Worm (Caenorhabditis elegans): Measurements from ENCODE around the gene smex-2.
"Not testable (repeated sequence)": the region's sequence is repeated elsewhere in the genome, so short reads cannot be mapped to it uniquely, and the experiment has no call there.

smex-2 gene

DNA sequence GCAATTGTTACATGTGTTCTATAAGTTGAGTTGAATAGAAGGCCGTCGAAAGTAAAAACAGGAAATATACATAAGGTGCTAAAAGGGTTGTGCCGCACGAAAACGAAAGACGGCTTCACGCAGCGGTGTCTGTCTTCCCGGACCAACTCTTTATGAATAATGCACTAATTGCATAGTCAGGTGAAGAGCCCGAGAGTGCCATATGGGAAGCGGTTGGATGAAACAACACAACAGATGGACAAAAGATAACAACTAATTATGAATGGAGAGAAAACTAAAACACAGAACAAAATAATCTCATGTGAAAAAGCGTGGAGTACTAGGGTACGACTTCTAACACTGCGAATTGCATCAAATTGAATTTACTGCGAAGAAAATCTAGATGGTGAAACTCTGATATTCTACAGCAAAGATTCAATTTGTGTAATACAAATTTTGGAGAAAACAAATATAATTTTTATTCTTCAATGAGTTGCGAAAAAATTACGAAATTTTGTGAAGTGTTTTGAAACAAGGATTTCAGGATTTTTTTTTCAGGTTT is 9.7 kb upstream of the smex-2 start:
- TF ChIP-seq dao-5 (tag; optimal IDR thresholded peaks at IDR 0.05) (no peak), W03F9.2 (tag; optimal IDR thresholded peaks at IDR 0.05) (no peak), him-1 (tag; optimal IDR thresholded peaks at IDR 0.05) (no peak)

DNA sequence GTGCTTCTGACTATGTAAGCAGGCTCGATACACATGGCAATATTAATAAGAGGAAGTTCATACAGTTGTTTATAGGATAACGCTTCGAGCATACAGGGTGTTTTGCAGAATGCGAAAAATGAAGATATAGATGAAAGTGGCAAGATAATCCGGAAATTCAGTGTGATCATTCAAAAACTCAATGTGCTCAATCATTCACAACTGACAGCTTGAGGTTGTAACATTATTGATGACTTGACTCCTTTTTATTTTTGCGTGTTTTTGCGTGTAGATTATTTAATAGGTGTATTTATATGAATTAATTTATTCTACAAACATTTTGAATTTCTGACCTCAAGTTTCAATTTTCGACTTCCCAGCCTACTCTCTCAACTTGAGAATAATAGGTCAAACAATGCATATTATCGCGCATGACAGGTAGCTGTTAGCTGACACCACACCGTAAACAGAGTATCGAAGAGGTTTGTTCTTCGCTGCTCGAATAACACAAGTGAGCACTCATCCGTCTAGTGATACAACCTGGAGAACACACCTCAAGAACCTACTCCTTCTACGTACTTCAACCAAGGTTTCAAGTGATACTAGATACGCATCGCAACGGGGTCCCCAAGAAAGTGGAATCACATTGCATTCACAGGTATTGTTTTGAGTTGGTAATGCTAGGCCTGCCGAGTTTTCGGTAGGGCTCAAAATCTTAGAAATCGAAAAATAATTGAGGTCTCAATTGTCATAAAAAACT is 8.1 kb upstream of the smex-2 start:
- TF ChIP-seq him-1 (tag; optimal IDR thresholded peaks at IDR 0.05) (no peak), W03F9.2 (tag; optimal IDR thresholded peaks at IDR 0.05) (no peak), dao-5 (tag; optimal IDR thresholded peaks at IDR 0.05) (no peak)

DNA sequence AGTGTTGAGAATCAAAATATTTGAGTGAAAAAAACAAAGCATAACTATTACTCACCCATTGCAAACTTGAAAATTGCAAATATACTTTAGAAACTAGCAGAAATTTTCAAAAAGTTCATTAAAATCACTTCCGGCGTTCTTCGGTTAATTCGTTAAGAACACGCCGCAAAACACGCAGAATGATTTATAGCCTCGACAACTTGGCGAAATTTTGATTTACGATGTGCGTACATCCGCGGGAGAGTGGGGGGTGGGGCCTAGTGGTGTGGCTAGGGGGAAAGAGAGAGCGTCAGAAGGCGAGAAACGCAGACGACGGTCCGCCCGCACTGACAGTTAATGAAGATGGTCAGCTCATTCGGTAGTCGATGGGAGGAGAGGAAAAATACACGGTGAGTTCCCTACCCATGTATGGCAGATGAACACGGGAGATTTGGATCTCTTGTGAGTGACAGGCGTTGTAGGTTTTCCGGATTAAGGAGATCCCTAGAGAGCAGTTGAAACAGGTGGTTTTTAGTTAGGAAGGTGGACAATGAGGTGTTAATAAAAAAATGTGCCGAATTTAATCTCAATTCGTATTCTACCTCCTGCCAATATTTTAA is 7.0 kb upstream of the smex-2 start, which contains the start of gene igcm-4:
TSS of gene igcm-4 (minus strand) at position 237 of the 599 bp plus-strand sequence.
- no peak for TF ChIP-seq dao-5 (tag; optimal IDR thresholded peaks at IDR 0.05)
- TF ChIP-seq W03F9.2 (tag; optimal IDR thresholded peaks at IDR 0.05) = no peak
- no peak for TF ChIP-seq him-1 (tag; optimal IDR thresholded peaks at IDR 0.05)

DNA sequence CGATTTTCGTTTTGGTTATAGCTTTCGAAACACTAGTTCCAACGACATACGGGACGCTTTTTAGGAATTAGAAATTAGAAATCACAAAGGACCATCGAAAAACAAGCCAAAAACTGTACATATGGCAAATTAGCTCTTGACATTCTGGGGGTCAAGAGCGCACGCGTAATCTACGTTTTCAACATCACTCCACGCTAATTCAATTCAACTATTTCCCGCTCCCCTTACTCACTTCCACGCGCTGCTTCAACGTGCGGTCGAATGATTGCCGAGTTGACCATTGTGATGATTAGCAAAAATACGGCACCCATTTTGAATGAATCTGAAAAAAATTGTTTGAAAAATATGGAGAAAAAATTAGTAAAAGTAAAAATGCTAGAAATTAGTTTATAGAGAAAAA is 6.3 kb upstream of the smex-2 start:
- no peak for TF ChIP-seq him-1 (tag; optimal IDR thresholded peaks at IDR 0.05)

DNA sequence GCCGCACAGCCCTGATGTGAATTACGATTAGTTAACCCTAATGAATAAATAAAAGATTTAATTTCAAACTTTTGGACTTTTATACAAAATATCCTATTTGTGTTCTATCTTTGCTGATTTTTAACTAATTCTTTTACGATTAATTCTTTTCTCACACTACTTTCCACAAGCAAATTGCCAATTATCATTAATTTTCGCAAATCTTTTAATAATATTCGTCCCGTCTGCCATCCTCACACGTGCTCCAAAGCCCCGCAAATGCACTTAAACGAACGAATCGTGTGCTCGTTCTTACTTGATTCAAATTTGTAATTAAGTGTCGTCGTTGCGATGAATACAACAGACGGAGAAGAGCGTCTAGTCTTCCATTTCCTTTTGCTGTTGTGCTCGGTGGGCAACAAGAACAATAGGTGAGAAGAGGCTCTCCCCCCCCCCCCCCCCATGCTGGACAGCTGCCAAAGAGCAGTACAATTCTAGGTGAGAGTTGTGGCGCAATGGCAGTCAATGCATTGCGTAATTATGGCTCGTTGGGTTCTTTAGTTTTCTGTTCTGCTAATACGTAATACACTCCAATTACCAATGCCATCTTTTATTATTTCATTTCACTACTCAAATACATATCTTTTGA is 5.4 kb upstream of the smex-2 start:
- TF ChIP-seq him-1 (tag; optimal IDR thresholded peaks at IDR 0.05) (no peak), dao-5 (tag; optimal IDR thresholded peaks at IDR 0.05) (no peak), W03F9.2 (tag; optimal IDR thresholded peaks at IDR 0.05) (no peak)

DNA sequence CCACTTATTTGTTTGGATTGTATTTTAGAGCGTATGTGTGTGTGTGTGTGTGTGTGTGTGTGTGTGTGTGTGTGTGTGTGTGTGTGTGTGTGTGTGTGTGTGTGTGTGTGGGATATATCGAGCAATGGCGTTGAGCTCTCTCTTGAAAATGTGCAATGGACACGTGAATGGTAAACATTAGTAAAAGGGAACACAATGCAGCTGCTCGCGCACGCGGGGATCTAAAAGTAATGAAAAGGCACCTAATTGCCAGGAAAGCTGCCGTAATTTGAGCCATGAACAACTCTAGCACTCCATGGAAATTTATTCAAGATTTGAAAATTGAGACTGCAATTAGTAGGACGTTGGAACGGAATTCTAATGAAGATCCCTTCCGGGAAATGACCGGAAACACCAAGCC is 4.0 kb upstream of the smex-2 start:
- TF ChIP-seq W03F9.2 (tag; optimal IDR thresholded peaks at IDR 0.05) = no peak
- no peak for TF ChIP-seq him-1 (tag; optimal IDR thresholded peaks at IDR 0.05)
- no peak for TF ChIP-seq dao-5 (tag; optimal IDR thresholded peaks at IDR 0.05)

DNA sequence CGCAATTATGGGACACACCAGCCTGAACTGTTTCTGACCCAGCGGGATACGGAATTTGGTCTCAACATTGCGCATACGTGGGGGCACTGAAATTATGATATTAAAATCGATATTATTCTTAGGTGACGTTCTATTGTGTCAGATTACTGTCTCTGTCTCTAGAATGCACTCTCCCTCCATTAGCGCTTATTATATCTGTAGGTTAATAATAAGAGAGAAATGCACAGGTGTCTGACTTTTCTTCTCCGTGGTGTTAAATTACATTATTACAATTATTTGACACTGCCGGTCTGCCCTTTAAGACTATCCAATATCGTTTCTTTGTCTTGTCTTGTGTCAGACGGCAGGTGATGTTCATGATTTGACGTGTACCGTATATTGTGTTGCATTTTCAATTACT is 3.4 kb upstream of the smex-2 start:
- TF ChIP-seq him-1 (tag; optimal IDR thresholded peaks at IDR 0.05) = no peak
- no peak for TF ChIP-seq W03F9.2 (tag; optimal IDR thresholded peaks at IDR 0.05)
- TF ChIP-seq dao-5 (tag; optimal IDR thresholded peaks at IDR 0.05) = no peak

DNA sequence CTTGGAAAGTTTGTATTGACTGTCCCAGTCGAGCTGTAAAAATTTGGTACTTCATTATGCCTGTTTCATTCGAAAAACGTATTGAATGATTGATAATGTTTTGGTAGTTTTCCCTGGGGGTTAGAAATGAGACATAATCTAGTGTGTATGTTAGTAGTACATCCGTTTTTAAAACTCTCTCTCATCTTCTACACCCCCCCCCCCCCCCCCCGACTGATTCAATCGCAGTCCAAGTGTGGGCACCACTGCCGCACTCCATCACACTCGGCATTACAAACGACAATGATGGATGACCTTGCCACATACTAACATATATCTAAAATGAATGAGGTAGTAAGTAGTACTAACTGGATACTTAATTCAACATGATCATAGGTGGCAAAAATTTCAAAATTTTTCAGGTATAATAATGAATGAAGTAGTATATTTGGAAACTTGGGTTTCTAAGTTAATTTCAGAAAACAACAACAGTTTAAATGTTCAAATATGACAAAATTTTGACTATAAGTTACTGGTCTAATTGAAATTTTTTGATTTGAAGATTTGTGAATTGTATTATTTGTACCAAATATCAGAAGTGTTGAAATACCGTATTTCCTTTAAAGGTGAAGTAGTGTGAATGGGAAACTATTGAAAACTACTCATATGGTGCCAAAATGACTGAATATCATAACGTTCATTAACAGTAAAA is 2.3 kb upstream of the smex-2 start:
- TF ChIP-seq W03F9.2 (tag; optimal IDR thresholded peaks at IDR 0.05) (no peak), dao-5 (tag; optimal IDR thresholded peaks at IDR 0.05) (no peak), him-1 (tag; optimal IDR thresholded peaks at IDR 0.05) (no peak)

DNA sequence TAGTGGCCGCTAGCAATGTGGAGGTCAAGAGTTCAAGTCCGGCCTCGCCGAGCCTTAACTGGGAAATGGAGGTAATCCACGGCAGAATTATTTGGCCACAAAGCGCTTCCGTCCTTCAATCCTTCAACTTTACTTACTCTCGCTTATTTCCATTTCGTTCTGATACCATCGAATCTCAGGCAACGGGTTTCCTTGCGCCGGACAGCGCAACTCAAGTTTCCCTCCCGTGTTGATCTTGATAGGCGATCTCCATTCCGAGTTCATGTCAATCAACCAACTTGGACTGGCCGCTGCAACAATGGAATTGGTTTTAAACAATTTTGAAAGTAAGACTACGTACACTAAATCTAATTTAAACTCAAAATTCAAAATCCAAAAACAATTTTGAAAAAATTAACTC is 1.6 kb upstream of the smex-2 start:
- TF ChIP-seq dao-5 (tag; optimal IDR thresholded peaks at IDR 0.05) (no peak), W03F9.2 (tag; optimal IDR thresholded peaks at IDR 0.05) (no peak)

DNA sequence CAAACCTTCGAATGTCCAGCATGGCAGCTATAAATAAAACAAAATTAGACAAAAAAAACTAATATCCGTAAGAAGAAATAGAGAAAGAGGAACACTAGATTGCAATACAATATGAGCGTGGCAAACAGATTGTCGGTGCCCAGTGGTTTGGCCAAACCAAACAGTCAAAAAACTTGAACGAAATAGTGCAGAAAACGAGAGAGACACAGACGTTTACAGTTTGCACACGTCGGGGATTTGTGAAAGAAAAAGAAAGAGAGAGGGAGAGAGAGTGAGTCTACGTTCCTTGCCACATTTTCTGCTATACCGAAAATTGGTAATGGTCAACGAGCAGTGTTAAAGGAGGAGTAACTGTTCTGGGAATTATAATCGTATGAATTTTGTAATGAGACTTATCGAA is 4.1 kb downstream of the smex-2 start, which contains the start of gene ergi-1:
TSS of gene ergi-1 (minus strand) at position 101 of the 400 bp plus-strand sequence.
- TF ChIP-seq dao-5 (tag; optimal IDR thresholded peaks at IDR 0.05) = no peak
- no peak for TF ChIP-seq W03F9.2 (tag; optimal IDR thresholded peaks at IDR 0.05)
- TF ChIP-seq him-1 (tag; optimal IDR thresholded peaks at IDR 0.05) = no peak

DNA sequence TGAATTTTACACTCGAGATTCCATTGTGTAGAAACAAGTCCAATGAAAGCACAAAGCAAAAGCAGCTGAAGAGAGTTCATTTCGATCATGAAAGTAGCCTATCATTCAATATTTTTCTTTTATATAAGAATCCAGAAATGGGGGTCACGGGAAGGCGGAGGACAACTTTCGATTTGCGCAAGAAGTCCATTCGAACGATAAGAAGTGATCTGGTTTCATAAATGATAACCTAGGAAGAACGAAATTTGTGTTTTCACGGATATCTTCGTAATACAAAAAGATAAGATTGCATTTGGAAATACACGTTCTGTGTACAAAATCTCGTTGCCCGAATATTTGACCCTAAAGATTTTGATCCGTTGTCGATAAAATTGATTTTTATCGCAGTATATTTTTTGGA is 7.8 kb downstream of the smex-2 start, which contains the start of gene Y102A11A.5:
TSS of gene Y102A11A.5 (minus strand) at position 175 of the 400 bp plus-strand sequence.
- TF ChIP-seq him-1 (tag; optimal IDR thresholded peaks at IDR 0.05) (no peak), W03F9.2 (tag; optimal IDR thresholded peaks at IDR 0.05) (no peak), dao-5 (tag; optimal IDR thresholded peaks at IDR 0.05) (no peak)

DNA sequence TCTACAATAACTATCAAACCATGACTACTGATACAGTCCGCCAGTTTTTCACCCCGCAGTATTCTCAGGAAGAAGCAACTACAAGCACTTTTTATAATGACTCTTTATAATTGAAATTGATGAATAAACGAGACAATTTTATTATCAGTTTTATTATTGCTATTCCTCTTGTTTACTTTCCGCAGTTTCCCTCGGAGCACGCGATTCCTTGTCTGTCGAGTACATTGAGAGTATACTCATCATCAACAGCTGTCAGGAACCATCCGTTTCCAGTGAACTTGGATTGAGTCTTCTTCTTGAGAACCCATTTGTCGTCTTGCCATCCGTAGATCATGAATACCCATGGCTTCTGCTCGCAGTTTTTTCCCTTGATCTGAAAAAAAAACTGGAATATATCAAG is 8.4 kb downstream of the smex-2 start:
- TF ChIP-seq him-1 (tag; optimal IDR thresholded peaks at IDR 0.05) = no peak
- no peak for TF ChIP-seq dao-5 (tag; optimal IDR thresholded peaks at IDR 0.05)
- TF ChIP-seq W03F9.2 (tag; optimal IDR thresholded peaks at IDR 0.05) = no peak

DNA sequence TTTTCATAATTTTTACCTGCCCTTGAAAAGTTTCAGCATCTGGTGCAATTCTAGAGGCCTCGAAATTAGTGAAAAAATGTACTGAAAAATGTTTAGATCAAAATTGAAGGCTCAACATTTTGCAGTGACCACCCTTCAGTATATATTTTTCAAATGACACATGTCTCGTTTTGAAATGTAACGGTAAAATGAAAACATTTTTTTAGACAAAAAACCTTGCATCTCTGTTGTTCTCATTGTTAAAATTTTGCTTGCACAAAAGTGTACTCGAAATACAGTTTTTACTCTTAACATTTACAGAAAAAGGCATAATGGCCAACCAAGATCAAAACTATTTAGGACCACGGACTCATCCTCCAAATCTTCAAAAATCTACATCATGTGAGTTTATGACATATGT is 12.9 kb downstream of the smex-2 start, which contains the start of gene Y102A11A.2:
TSS of gene Y102A11A.2 (plus strand) at position 301 of the 400 bp plus-strand sequence.
- TF ChIP-seq W03F9.2, dao-5, him-1 (tag; optimal IDR thresholded peaks at IDR 0.05): not testable (repeated sequence)
